Worm (Caenorhabditis elegans) whole organism, mixed stage, embryonic: Measurements from ENCODE around the gene Y17G9B.8.

Experiments used
- mls-2 ChIP-seq: sonication (generic microtip); optimal IDR thresholded peaks from 2 replicates; lab custom pipeline; 2016; ENCODE audit warnings: mild to moderate bottlenecking, missing genetic modification characterization, moderate library complexity, missing compliant biosample characterization
- nhr-12 ChIP-seq: fragments of 150-350 bp; optimal IDR thresholded peaks from 2 replicates; lab custom pipeline; 2014; ENCODE audit warnings: missing biosample characterization, missing genetic modification characterization
- nhr-28 ChIP-seq: fragments of 150-350 bp; optimal IDR thresholded peaks from 2 replicates; lab custom pipeline; 2014; ENCODE audit warnings: missing biosample characterization, missing genetic modification characterization
- unc-39 ChIP-seq: fragments of 150-350 bp; optimal IDR thresholded peaks from 2 replicates; lab custom pipeline; 2014; ENCODE audit warnings: missing biosample characterization, missing genetic modification characterization
- unc-62 ChIP-seq: fragments of 150-350 bp; optimal IDR thresholded peaks from 2 replicates; lab custom pipeline; 2014; ENCODE audit warnings: missing biosample characterization, missing genetic modification reagents, missing genetic modification characterization

- no peak for TF ChIP-seq nhr-12
- no peak for TF ChIP-seq mls-2 (tag; lab: Kevin White, UChicago)
- TF ChIP-seq unc-39 (tag; lab: Kevin White, UChicago) = no peak
- no peak for TF ChIP-seq nhr-28
- TF ChIP-seq unc-62 (GFP tag; lab: Kevin White, UChicago) = no peak
Observed at ce11 chrIV:4712376-4712775, 46.3 kb downstream of the Y17G9B.8 start, which contains the start of gene yars-2.
